Worm (Caenorhabditis elegans) whole organism, L1 larva: ENCODE results near the gene F32D8.1.

Source experiments
- dpl-1 ChIP-seq, 3 experiments: fragments of 150-350 bp in 2 of 3; sonication (generic microtip) in 1 of 3; optimal IDR thresholded peaks; 2 replicates each; lab custom pipeline; 2014 to 2017; ENCODE audit warnings: missing biosample characterization in 3 of 3, missing genetic modification characterization in 3 of 3, missing genetic modification reagents in 3 of 3
- fkh-10 ChIP-seq: sonication (generic microtip); optimal IDR thresholded peaks from 2 replicates; lab custom pipeline; 2017; ENCODE audit warnings: missing biosample characterization, missing genetic modification reagents, missing genetic modification characterization
- nhr-11 ChIP-seq: fragments of 150-350 bp; optimal IDR thresholded peaks from 2 replicates; lab custom pipeline; 2014; ENCODE audit warnings: missing biosample characterization, missing genetic modification characterization
- rnt-1 ChIP-seq: sonication (generic microtip); optimal IDR thresholded peaks from 2 replicates; lab custom pipeline; 2016; ENCODE audit warnings: mild to moderate bottlenecking, missing genetic modification characterization, moderate library complexity, missing compliant biosample characterization

ce11 chrV:10859048-10859637, 21.5 kb upstream of the F32D8.1 start:
- no peak for TF ChIP-seq rnt-1
- no peak for TF ChIP-seq nhr-11 (tag; lab: Kevin White, UChicago)
- no peak for TF ChIP-seq fkh-10 (GFP tag; lab: Kevin White, UChicago)
- TF ChIP-seq dpl-1 (GFP tag; optimal IDR thresholded peaks at IDR 0.05; lab: Kevin White, UChicago): no peak
